Worm (Caenorhabditis elegans): Measurements from ENCODE around the gene col-153.

col-153 gene

DNA sequence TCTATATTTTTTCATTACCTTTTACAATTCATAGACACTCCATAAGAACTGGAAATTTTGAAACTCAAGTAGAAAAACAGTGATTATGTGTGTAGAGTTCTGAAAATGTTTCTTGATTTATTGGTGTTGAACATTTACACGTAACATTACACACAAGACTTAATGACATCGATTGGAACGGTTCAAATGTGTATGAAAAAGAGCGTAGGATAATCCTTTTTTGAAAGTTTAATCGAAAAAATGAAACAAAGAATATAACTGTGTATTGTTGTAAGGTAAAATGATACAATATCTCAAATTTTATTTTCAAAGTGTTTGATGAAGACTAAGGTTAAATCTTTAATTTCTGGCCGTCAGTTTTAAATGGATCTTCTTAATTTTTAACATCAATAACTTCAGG, 31.5 kb downstream of the col-153 start, which contains the start of gene fig-1:
Gene fig-1, minus strand, starts transcription at position 101 of the 400 bp plus-strand sequence.
- TF ChIP-seq blmp-1 (tag; optimal IDR thresholded peaks at IDR 0.05; ENCODE audit: insufficient read depth): no peak

DNA sequence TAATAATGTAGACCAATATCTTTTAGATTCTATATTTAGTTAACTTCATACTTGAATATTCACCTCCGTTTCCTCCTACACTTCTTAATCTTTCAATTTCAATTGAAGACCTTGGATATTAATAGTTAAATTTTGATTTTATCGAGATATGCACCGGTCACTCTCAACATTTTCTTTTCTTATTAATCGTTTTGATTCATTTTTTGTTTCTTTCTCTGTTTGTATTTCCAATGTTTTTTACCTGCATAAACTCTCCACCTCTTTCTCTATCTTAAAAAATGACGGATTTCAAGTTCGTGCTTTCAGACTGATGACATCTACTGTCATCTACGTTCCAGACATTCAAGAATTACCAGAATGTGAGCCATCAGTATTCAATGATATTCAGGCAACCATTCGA, 42.2 kb downstream of the col-153 start, which contains the start of gene frpr-9:
Gene frpr-9, plus strand, starts transcription at position 301 of the 400 bp plus-strand sequence.
- TF ChIP-seq elt-3 (tag; optimal IDR thresholded peaks at IDR 0.05) (no peak), nhr-77 (tag; optimal IDR thresholded peaks at IDR 0.05) (no peak), mbf-1 (tag; optimal IDR thresholded peaks at IDR 0.05) (no peak), nhr-237 (tag; optimal IDR thresholded peaks at IDR 0.05) (no peak), nhr-6 (tag; optimal IDR thresholded peaks at IDR 0.05) (no peak), ama-1 (optimal IDR thresholded peaks at IDR 0.05) (no peak), lin-13 (GFP tag; optimal IDR thresholded peaks at IDR 0.05) (no peak), nhr-12 (tag; optimal IDR thresholded peaks at IDR 0.05) (no peak), nhr-23 (tag; optimal IDR thresholded peaks at IDR 0.05) (no peak), aly-2 (tag; optimal IDR thresholded peaks at IDR 0.05) (no peak), ztf-1 (GFP tag; conservative IDR thresholded peaks at IDR 0.05) (no peak), unc-55 (GFP tag; optimal IDR thresholded peaks at IDR 0.05) (no peak), elt-1 (tag; optimal IDR thresholded peaks at IDR 0.05) (no peak), Y55F3AM.14 (GFP tag; optimal IDR thresholded peaks at IDR 0.05) (no peak), alr-1 (tag; optimal IDR thresholded peaks at IDR 0.05) (no peak), nhr-25 (tag; optimal IDR thresholded peaks at IDR 0.05) (no peak), mab-5 (tag; optimal IDR thresholded peaks at IDR 0.05) (no peak), nhr-11 (tag; optimal IDR thresholded peaks at IDR 0.05) (no peak), F13H6.1 (tag; optimal IDR thresholded peaks at IDR 0.05) (no peak)

DNA sequence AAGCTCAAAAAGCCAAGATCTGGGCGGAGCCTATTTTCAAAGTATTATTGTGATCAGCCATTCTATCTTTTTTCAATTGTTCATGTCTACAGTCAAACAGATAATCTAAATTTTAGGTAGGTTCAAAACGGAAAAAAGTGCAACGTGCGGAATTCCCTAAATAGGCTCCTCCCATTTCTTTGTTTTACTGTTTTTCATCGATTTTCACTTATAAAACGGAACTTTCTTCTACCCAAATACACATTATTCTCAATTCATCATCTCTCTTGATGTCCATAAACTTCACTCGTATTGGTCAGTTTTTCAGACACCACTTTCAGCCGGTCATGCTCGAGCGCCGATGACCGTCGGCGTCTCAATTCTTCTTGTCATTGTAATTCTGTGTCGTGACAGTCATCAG, 49.2 kb downstream of the col-153 start, which contains the start of gene F53B7.7:
Gene F53B7.7, plus strand, starts transcription at position 301 of the 400 bp plus-strand sequence.
- no peak for TF ChIP-seq snpc-4 (tag; optimal IDR thresholded peaks at IDR 0.05)
- TF ChIP-seq ztf-11 (tag; optimal IDR thresholded peaks at IDR 0.05): no peak
- TF ChIP-seq lin-11 (tag; optimal IDR thresholded peaks at IDR 0.05): no peak
- no peak for TF ChIP-seq nhr-129 (tag; optimal IDR thresholded peaks at IDR 0.05)
- TF ChIP-seq mbf-1 (tag; optimal IDR thresholded peaks at IDR 0.05): no peak

DNA sequence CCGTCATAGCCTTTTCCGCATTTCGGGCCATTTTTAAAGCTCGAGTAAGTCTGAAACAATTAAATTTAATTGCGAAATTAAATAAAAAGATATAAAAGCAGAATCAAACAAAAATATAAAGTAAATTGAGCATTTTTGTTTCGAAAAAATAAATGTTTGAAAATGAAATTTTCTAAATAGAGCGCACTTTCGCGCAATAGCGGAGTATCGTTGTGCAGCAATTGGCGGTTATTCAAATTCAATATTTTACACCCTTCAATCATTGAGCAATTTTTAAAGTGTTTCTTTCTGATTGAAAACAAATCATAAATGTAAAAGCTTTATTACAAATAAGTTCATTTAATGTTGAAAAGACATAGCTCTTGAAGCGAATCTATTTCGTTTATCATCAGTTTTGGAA, 51.0 kb downstream of the col-153 start, which contains the start of gene isy-1:
Gene isy-1, minus strand, starts transcription at position 50 of the 400 bp plus-strand sequence.
- TF ChIP-seq unc-39 (tag; optimal IDR thresholded peaks at IDR 0.05) (no peak), ceh-82 (tag; optimal IDR thresholded peaks at IDR 0.05) (no peak), Y55F3AM.14 (GFP tag; optimal IDR thresholded peaks at IDR 0.05) (no peak), lin-11 (tag; optimal IDR thresholded peaks at IDR 0.05) (no peak), unc-62 (GFP tag; optimal IDR thresholded peaks at IDR 0.05) (no peak), lin-39 (tag; optimal IDR thresholded peaks at IDR 0.05) (no peak), elt-3 (tag; optimal IDR thresholded peaks at IDR 0.05) (no peak), blmp-1 (tag; optimal IDR thresholded peaks at IDR 0.05; ENCODE audit: insufficient read depth) (peak; percentile 48), egl-27 (tag; optimal IDR thresholded peaks at IDR 0.05) (no peak), R02D3.7 (tag; optimal IDR thresholded peaks at IDR 0.05) (no peak), gmeb-1 (tag; optimal IDR thresholded peaks at IDR 0.05) (peak; percentile 96), C34F6.9 (tag; optimal IDR thresholded peaks at IDR 0.05) (peak; percentile 95), sem-4 (tag; optimal IDR thresholded peaks at IDR 0.05) (no peak), ama-1 (optimal IDR thresholded peaks at IDR 0.05) (no peak), F13H6.1 (tag; optimal IDR thresholded peaks at IDR 0.05) (peak; percentile 32), nhr-11 (tag; optimal IDR thresholded peaks at IDR 0.05) (no peak), dmd-4 (tag; optimal IDR thresholded peaks at IDR 0.05) (no peak), ztf-1 (GFP tag; conservative IDR thresholded peaks at IDR 0.05) (no peak), lin-13 (GFP tag; optimal IDR thresholded peaks at IDR 0.05) (peak; percentile 75), nhr-12 (tag; optimal IDR thresholded peaks at IDR 0.05) (no peak), mdl-1 (tag; optimal IDR thresholded peaks at IDR 0.05) (no peak), ztf-11 (tag; optimal IDR thresholded peaks at IDR 0.05) (no peak), sma-9 (GFP tag; optimal IDR thresholded peaks at IDR 0.05) (peak; percentile 86), sma-9 (tag; optimal IDR thresholded peaks at IDR 0.05) (no peak), nhr-77 (tag; optimal IDR thresholded peaks at IDR 0.05) (no peak), alr-1 (tag; optimal IDR thresholded peaks at IDR 0.05) (no peak), nhr-6 (tag; optimal IDR thresholded peaks at IDR 0.05) (no peak), nhr-129 (tag; optimal IDR thresholded peaks at IDR 0.05) (peak; percentile 58), nhr-237 (tag; optimal IDR thresholded peaks at IDR 0.05) (no peak), mab-5 (tag; optimal IDR thresholded peaks at IDR 0.05) (peak; percentile 52), zag-1 (tag; optimal IDR thresholded peaks at IDR 0.05) (no peak), fos-1 (tag; optimal IDR thresholded peaks at IDR 0.05) (peak; percentile 38), elt-1 (tag; optimal IDR thresholded peaks at IDR 0.05) (no peak), snpc-4 (tag; optimal IDR thresholded peaks at IDR 0.05) (peak; percentile 57), aly-2 (tag; optimal IDR thresholded peaks at IDR 0.05) (no peak), crh-2 (tag; optimal IDR thresholded peaks at IDR 0.05) (peak; percentile 79), nhr-23 (tag; optimal IDR thresholded peaks at IDR 0.05) (no peak), nhr-25 (tag; optimal IDR thresholded peaks at IDR 0.05) (no peak), peb-1 (tag; optimal IDR thresholded peaks at IDR 0.05) (no peak), ztf-4 (tag; optimal IDR thresholded peaks at IDR 0.05) (no peak), unc-55 (GFP tag; optimal IDR thresholded peaks at IDR 0.05) (peak; percentile 91), ZK546.5 (tag; optimal IDR thresholded peaks at IDR 0.05) (peak; percentile 6), sma-3 (GFP tag; optimal IDR thresholded peaks at IDR 0.05) (peak; percentile 41), lsy-2 (tag; optimal IDR thresholded peaks at IDR 0.05) (peak; percentile 18 to 86)

Data from whole organism, L2 larva.